Worm (Caenorhabditis elegans) whole organism, L4/young adult: Measurements from ENCODE around the gene C50F4.10.

Source experiments
- W03F9.2 ChIP-seq: fragments of 150-350 bp; optimal IDR thresholded peaks from 2 replicates; lab custom pipeline; 2014; ENCODE audit warnings: missing biosample characterization, missing genetic modification characterization
- him-1 ChIP-seq: sonication (generic microtip); optimal IDR thresholded peaks from 2 replicates; lab custom pipeline; 2016; ENCODE audit warnings: missing genotype, missing genetic modification reagents, missing genetic modification characterization, missing compliant biosample characterization

- TF ChIP-seq him-1 (tag; lab: Kevin White, UChicago): no peak
- TF ChIP-seq W03F9.2 (tag; lab: Kevin White, UChicago): no peak
Measured at ce11 chrV:9545238-9545709, 13.9 kb upstream of the C50F4.10 start, which contains the start of the genes his-35 and his-41.
